Worm (Caenorhabditis elegans) whole organism, young adult: ENCODE measurements around the gene clec-174.
"Not testable (repeated sequence)": the region's sequence is repeated elsewhere in the genome, so short reads cannot be mapped to it uniquely, and the experiment has no call there.

Experiments used
- B0035.1 ChIP-seq: sonication (generic microtip); optimal IDR thresholded peaks from 2 replicates; lab custom pipeline; 2016; ENCODE audit warnings: missing genetic modification characterization, mild to moderate bottlenecking, missing compliant biosample characterization, missing genotype, missing genetic modification reagents
- B0336.3 ChIP-seq: fragments of 200-800 bp; sonication (Bioruptor generic); IDR thresholded peaks from 2 replicates; pipeline ENCODE4 v1.3.6; 2022; ENCODE audit warnings: missing genetic modification characterization, missing compliant biosample characterization
- D2030.7 ChIP-seq: fragments of 200-800 bp; sonication (Bioruptor generic); IDR thresholded peaks from 2 replicates; pipeline ENCODE4 v1.3.6; 2022; ENCODE audit warnings: missing genetic modification reagents, missing genetic modification characterization, missing compliant biosample characterization
- F10E7.11 ChIP-seq: sonication (generic microtip); optimal IDR thresholded peaks from 2 replicates; lab custom pipeline; 2017; ENCODE audit warnings: mild to moderate bottlenecking, missing genetic modification characterization, moderate library complexity, missing compliant biosample characterization
- F22D6.2 ChIP-seq: sonication (generic microtip); optimal IDR thresholded peaks from 2 replicates; lab custom pipeline; 2016; ENCODE audit warnings: mild to moderate bottlenecking, missing genetic modification characterization, missing compliant biosample characterization
- F23B12.7 ChIP-seq: sonication (generic microtip); optimal IDR thresholded peaks from 2 replicates; lab custom pipeline; 2017; ENCODE audit warnings: missing genetic modification characterization, mild to moderate bottlenecking, missing compliant biosample characterization, antibody characterized with exemption, moderate library complexity; ENCODE audit not compliant: insufficient read depth
- F57A8.1 ChIP-seq: fragments of 200-800 bp; sonication (Bioruptor generic); optimal IDR thresholded peaks from 2 replicates; lab custom pipeline; 2018; ENCODE audit warnings: mild to moderate bottlenecking, missing genetic modification characterization, moderate library complexity, missing compliant biosample characterization
- K11D2.4 ChIP-seq: fragments of 200-800 bp; sonication (Bioruptor generic); IDR thresholded peaks from 2 replicates; pipeline ENCODE4 v1.3.6; 2022; ENCODE audit warnings: missing genetic modification reagents, missing genetic modification characterization, missing compliant biosample characterization
- Y67H2A.10 ChIP-seq: fragments of 200-800 bp; sonication (Bioruptor generic); conservative IDR thresholded peaks from 2 replicates; pipeline ENCODE4 v1.3.6; 2022; ENCODE audit warnings: missing genetic modification reagents, missing genetic modification characterization, missing compliant biosample characterization
- Y79H2A.3 ChIP-seq: fragments of 200-800 bp; sonication (Bioruptor generic); conservative IDR thresholded peaks from 2 replicates; pipeline ENCODE4 v1.3.6; 2022; ENCODE audit warnings: missing genetic modification reagents, missing genetic modification characterization, missing compliant biosample characterization
- Y95B8A.8 ChIP-seq: fragments of 200-800 bp; sonication (Bioruptor generic); IDR thresholded peaks from 2 replicates; pipeline ENCODE4 v1.3.6; 2022; ENCODE audit warnings: missing genetic modification reagents, missing genetic modification characterization, missing compliant biosample characterization
- ZK185.1 ChIP-seq: sonication (generic microtip); optimal IDR thresholded peaks from 2 replicates; lab custom pipeline; 2016; ENCODE audit warnings: mild to moderate bottlenecking, missing genetic modification characterization, missing compliant biosample characterization; ENCODE audit not compliant: poor library complexity, severe bottlenecking
- ama-1 ChIP-seq, 3 experiments: fragments of 150-350 bp in 1 of 3; sonication (generic microtip) in 2 of 3; optimal IDR thresholded peaks; 2 replicates each; lab custom pipeline; 2014 to 2018; ENCODE audit warnings: missing biosample characterization in 2 of 3, missing genetic modification characterization in 2 of 3, missing genetic modification reagents in 2 of 3
- attf-5 ChIP-seq: fragments of 200-800 bp; sonication (Bioruptor generic); optimal IDR thresholded peaks from 2 replicates; lab custom pipeline; 2018; ENCODE audit warnings: mild to moderate bottlenecking, missing genetic modification characterization, missing compliant biosample characterization
- attf-6 ChIP-seq: fragments of 200-800 bp; sonication (Bioruptor generic); IDR thresholded peaks from 2 replicates; pipeline ENCODE4 v1.3.6; 2022; ENCODE audit warnings: missing genetic modification reagents, missing genetic modification characterization, missing compliant biosample characterization
- ccch-3 ChIP-seq: fragments of 200-800 bp; sonication (Bioruptor generic); optimal IDR thresholded peaks from 2 replicates; lab custom pipeline; 2018; ENCODE audit warnings: mild to moderate bottlenecking, missing genetic modification characterization, missing compliant biosample characterization
- ceh-58 ChIP-seq: fragments of 200-800 bp; sonication (Bioruptor generic); IDR thresholded peaks from 2 replicates; pipeline ENCODE4 v1.3.6; 2022; ENCODE audit warnings: missing genetic modification characterization, missing compliant biosample characterization
- dpff-1 ChIP-seq: sonication (generic microtip); optimal IDR thresholded peaks from 2 replicates; lab custom pipeline; 2017; ENCODE audit warnings: mild to moderate bottlenecking, missing genetic modification characterization, missing compliant biosample characterization
- efl-1 ChIP-seq: fragments of 150-350 bp; optimal IDR thresholded peaks from 2 replicates; lab custom pipeline; 2014; ENCODE audit warnings: missing biosample characterization, missing genetic modification reagents, missing genetic modification characterization
- ekl-4 ChIP-seq: fragments of 200-800 bp; sonication (Bioruptor generic); IDR thresholded peaks from 2 replicates; pipeline ENCODE4 v1.3.6; 2022; ENCODE audit warnings: missing genetic modification reagents, missing genetic modification characterization, missing compliant biosample characterization
- fkh-3 ChIP-seq: sonication (generic microtip); optimal IDR thresholded peaks from 2 replicates; lab custom pipeline; 2016; ENCODE audit warnings: mild to moderate bottlenecking, missing genetic modification characterization, missing compliant biosample characterization
- hlh-12 ChIP-seq: sonication (generic microtip); optimal IDR thresholded peaks from 2 replicates; lab custom pipeline; 2016; ENCODE audit warnings: missing genetic modification characterization, missing compliant biosample characterization
- lag-1 ChIP-seq: fragments of 200-800 bp; sonication (Bioruptor generic); IDR thresholded peaks from 2 replicates; pipeline ENCODE4 v1.3.6; 2022; ENCODE audit warnings: missing genetic modification reagents, missing genetic modification characterization, missing compliant biosample characterization
- lin-26 ChIP-seq: fragments of 200-800 bp; sonication (Bioruptor generic); IDR thresholded peaks from 2 replicates; pipeline ENCODE4 v1.3.6; 2022; ENCODE audit warnings: missing genetic modification reagents, missing genetic modification characterization, missing compliant biosample characterization
- lir-1 ChIP-seq: fragments of 200-800 bp; sonication (Bioruptor generic); conservative IDR thresholded peaks from 2 replicates; pipeline ENCODE4 v1.3.6; 2022; ENCODE audit warnings: missing genetic modification reagents, missing genetic modification characterization, missing compliant biosample characterization
- lsl-1 ChIP-seq: fragments of 200-800 bp; sonication (Bioruptor generic); optimal IDR thresholded peaks from 2 replicates; lab custom pipeline; 2018; ENCODE audit warnings: mild to moderate bottlenecking, missing genetic modification characterization, moderate library complexity, missing compliant biosample characterization
- madf-6 ChIP-seq: fragments of 200-800 bp; sonication (Bioruptor generic); IDR thresholded peaks from 2 replicates; pipeline ENCODE4 v1.3.6; 2022; ENCODE audit warnings: missing genetic modification reagents, missing genetic modification characterization, missing compliant biosample characterization
- mcd-1 ChIP-seq: fragments of 200-800 bp; sonication (Bioruptor generic); IDR thresholded peaks from 2 replicates; pipeline ENCODE4 v1.3.6; 2022; ENCODE audit warnings: missing genetic modification reagents, missing genetic modification characterization, missing compliant biosample characterization
- nhr-120 ChIP-seq: fragments of 200-800 bp; sonication (Bioruptor generic); IDR thresholded peaks from 2 replicates; pipeline ENCODE4 v1.3.6; 2022; ENCODE audit warnings: missing genetic modification characterization, missing compliant biosample characterization
- nhr-27 ChIP-seq: fragments of 200-800 bp; sonication (Bioruptor generic); optimal IDR thresholded peaks from 2 replicates; lab custom pipeline; 2018; ENCODE audit warnings: mild to moderate bottlenecking, missing genetic modification characterization, moderate library complexity, missing compliant biosample characterization
- pbrm-1 ChIP-seq: fragments of 200-800 bp; sonication (Bioruptor generic); IDR thresholded peaks from 2 replicates; pipeline ENCODE4 v1.3.6; 2022; ENCODE audit warnings: missing genetic modification reagents, missing genetic modification characterization, missing compliant biosample characterization
- rcor-1 ChIP-seq: fragments of 200-800 bp; sonication (Bioruptor generic); IDR thresholded peaks from 2 replicates; pipeline ENCODE4 v1.3.6; 2022; ENCODE audit warnings: missing genetic modification reagents, missing genetic modification characterization, missing compliant biosample characterization
- rec-8 ChIP-seq, 2 experiments: sonication (generic microtip); optimal IDR thresholded peaks; 2 replicates each; lab custom pipeline; 2016; ENCODE audit warnings: mild to moderate bottlenecking in 2 of 2, missing genetic modification characterization in 2 of 2, missing genetic modification reagents in 2 of 2, missing genotype in 2 of 2, missing biosample characterization in 1 of 2, missing compliant biosample characterization in 1 of 2, moderate library complexity in 1 of 2
- snpc-1.3 ChIP-seq: sonication (generic microtip); optimal IDR thresholded peaks from 2 replicates; lab custom pipeline; 2017; ENCODE audit warnings: missing genetic modification characterization, mild to moderate bottlenecking, missing compliant biosample characterization, antibody characterized with exemption, moderate library complexity, missing genotype, missing genetic modification reagents; ENCODE audit not compliant: insufficient read depth
- somi-1 ChIP-seq: fragments of 200-800 bp; sonication (Bioruptor generic); optimal IDR thresholded peaks from 2 replicates; lab custom pipeline; 2018; ENCODE audit warnings: mild to moderate bottlenecking, missing genetic modification characterization, missing compliant biosample characterization
- tbx-9 ChIP-seq: sonication (generic microtip); optimal IDR thresholded peaks from 2 replicates; lab custom pipeline; 2016; ENCODE audit warnings: borderline replicate concordance, missing genetic modification characterization, inconsistent platforms, missing compliant biosample characterization
- xnd-1 ChIP-seq: sonication (generic microtip); optimal IDR thresholded peaks from 2 replicates; lab custom pipeline; 2016; ENCODE audit warnings: missing genotype, missing genetic modification reagents, missing genetic modification characterization, missing compliant biosample characterization
- zim-3 ChIP-seq: sonication (generic microtip); optimal IDR thresholded peaks from 2 replicates; lab custom pipeline; 2017; ENCODE audit warnings: mild to moderate bottlenecking, missing genetic modification characterization, moderate library complexity, missing compliant biosample characterization
- ztf-22 ChIP-seq: fragments of 200-800 bp; sonication (Bioruptor generic); optimal IDR thresholded peaks from 2 replicates; lab custom pipeline; 2018; ENCODE audit warnings: mild to moderate bottlenecking, missing genetic modification characterization, moderate library complexity, missing compliant biosample characterization
- ztf-25 ChIP-seq: fragments of 200-800 bp; sonication (Bioruptor generic); IDR thresholded peaks from 2 replicates; pipeline ENCODE4 v1.3.6; 2022; ENCODE audit warnings: missing genetic modification reagents, missing genetic modification characterization, missing compliant biosample characterization
- ztf-3 ChIP-seq: fragments of 200-800 bp; sonication (Bioruptor generic); optimal IDR thresholded peaks from 2 replicates; lab custom pipeline; 2018; ENCODE audit warnings: mild to moderate bottlenecking, missing genetic modification characterization, missing compliant biosample characterization
- ztf-6 ChIP-seq: fragments of 200-800 bp; sonication (Bioruptor generic); IDR thresholded peaks from 2 replicates; pipeline ENCODE4 v1.3.6; 2022; ENCODE audit warnings: missing genetic modification reagents, missing genetic modification characterization, missing compliant biosample characterization

Gene clec-174

ce11 chrIV:3915296-3915695 is 26.2 kb downstream of the clec-174 start, which contains the start of gene srz-20:
Gene srz-20, plus strand, starts transcription at chrIV:3915596.
- TF ChIP-seq zim-3 (tag; lab: Kevin White, UChicago), result no peak
- TF ChIP-seq pbrm-1, result no peak
- TF ChIP-seq ztf-6, result no peak
- no peak for TF ChIP-seq madf-6 (GFP tag; lab: Robert Waterston, UW)
- TF ChIP-seq nhr-120 (GFP tag; lab: Robert Waterston, UW), result no peak
- TF ChIP-seq Y79H2A.3, result no peak
- no peak for TF ChIP-seq F22D6.2 (tag; lab: Kevin White, UChicago)
- TF ChIP-seq ztf-22, result no peak
- no peak for TF ChIP-seq tbx-9 (tag; lab: Kevin White, UChicago)
- TF ChIP-seq ztf-25 (GFP tag; lab: Robert Waterston, UW), result no peak
- no peak for TF ChIP-seq lir-1 (GFP tag; lab: Robert Waterston, UW)
- TF ChIP-seq F10E7.11, result no peak
- TF ChIP-seq ekl-4 (GFP tag; lab: Robert Waterston, UW), result no peak
- TF ChIP-seq attf-6 (GFP tag; lab: Robert Waterston, UW), result no peak

ce11 chrIV:3914462-3914861 is 27.0 kb downstream of the clec-174 start, which contains the start of gene F56D6.19:
Gene F56D6.19, plus strand, starts transcription at chrIV:3914762.
- TF ChIP-seq fkh-3 (tag; lab: Kevin White, UChicago), result no peak
- TF ChIP-seq lin-26 (GFP tag; lab: Robert Waterston, UW), result no peak
- no peak for TF ChIP-seq Y67H2A.10 (GFP tag; lab: Robert Waterston, UW)
- no peak for TF ChIP-seq xnd-1 (tag; lab: Kevin White, UChicago)
- TF ChIP-seq ztf-3 (GFP tag; lab: Kevin White, UChicago), result no peak
- no peak for TF ChIP-seq efl-1 (GFP tag; lab: Kevin White, UChicago)

- no peak for TF ChIP-seq somi-1 (GFP tag; lab: Kevin White, UChicago)
- TF ChIP-seq B0035.1 (tag; lab: Kevin White, UChicago), result no peak
- TF ChIP-seq Y67H2A.10 (GFP tag; lab: Robert Waterston, UW), result no peak
- no peak for TF ChIP-seq lag-1 (GFP tag; lab: Robert Waterston, UW)
- no peak for TF ChIP-seq D2030.7
- TF ChIP-seq ccch-3 (GFP tag; lab: Kevin White, UChicago), result no peak
- TF ChIP-seq ZK185.1, result no peak
- no peak for TF ChIP-seq F10E7.11
- no peak for TF ChIP-seq ztf-3 (GFP tag; lab: Kevin White, UChicago)
- TF ChIP-seq nhr-27 (tag; lab: Kevin White, UChicago), result no peak
- no peak for TF ChIP-seq dpff-1
- no peak for TF ChIP-seq F57A8.1 (GFP tag; lab: Kevin White, UChicago)
Observed at ce11 chrIV:3912598-3912997, 28.9 kb downstream of the clec-174 start, which contains the start of gene F56D6.20. Gene F56D6.20, plus strand, starts transcription at chrIV:3912898.

ce11 chrIV:3911848-3912247 is 29.7 kb downstream of the clec-174 start, which contains the start of gene F56D6.18:
Gene F56D6.18, minus strand, starts transcription at chrIV:3911948.
- not testable (repeated sequence) for TF ChIP-seq Y95B8A.8; mcd-1 (GFP tag; lab: Robert Waterston, UW); rec-8 (tag; optimal IDR thresholded peaks at IDR 0.05; lab: Kevin White, UChicago)

ce11 chrIV:3909114-3909513 is 32.4 kb downstream of the clec-174 start, which contains the start of gene F56D6.13:
Gene F56D6.13, plus strand, starts transcription at chrIV:3909414.
- no peak for TF ChIP-seq attf-5 (GFP tag; lab: Kevin White, UChicago)
- TF ChIP-seq K11D2.4 (GFP tag; lab: Robert Waterston, UW), result no peak
- TF ChIP-seq ceh-58 (GFP tag; lab: Robert Waterston, UW), result no peak
- TF ChIP-seq rcor-1 (GFP tag; lab: Robert Waterston, UW), result no peak
- no peak for TF ChIP-seq lsl-1 (GFP tag; lab: Kevin White, UChicago)
- TF ChIP-seq nhr-27 (tag; lab: Kevin White, UChicago), result no peak
- TF ChIP-seq ztf-3 (GFP tag; lab: Kevin White, UChicago), result no peak
- TF ChIP-seq snpc-1.3 (tag; lab: Kevin White, UChicago), result no peak
- no peak for TF ChIP-seq B0336.3 (GFP tag; lab: Robert Waterston, UW)
- no peak for TF ChIP-seq hlh-12
- TF ChIP-seq ama-1 (optimal IDR thresholded peaks at IDR 0.05; lab: Kevin White, UChicago), result no peak
- TF ChIP-seq ama-1 (GFP tag; optimal IDR thresholded peaks at IDR 0.05; lab: Kevin White, UChicago), result no peak
- no peak for TF ChIP-seq F23B12.7
